Fruit fly (Drosophila melanogaster) whole organism, pupa: ENCODE measurements around the gene CG3213.

Experiments
- CG12605 ChIP-seq: fragments of 200-800 bp; sonication (Bioruptor generic); IDR thresholded peaks from 2 replicates; pipeline ENCODE4 v1.3.6; 2022; ENCODE audit warnings: missing biosample characterization, missing genetic modification characterization
- CG15710 ChIP-seq: fragments of 200-800 bp; sonication (Bioruptor generic); optimal IDR thresholded peaks from 2 replicates; lab custom pipeline; 2018; ENCODE audit warnings: missing biosample characterization, mild to moderate bottlenecking, missing genetic modification characterization, moderate library complexity
- CG17806 ChIP-seq: fragments of 200-800 bp; sonication (Bioruptor generic); optimal IDR thresholded peaks from 2 replicates; lab custom pipeline; 2018; ENCODE audit warnings: missing biosample characterization, mild to moderate bottlenecking, missing genetic modification characterization, moderate library complexity
- CG32121 ChIP-seq: fragments of 200-800 bp; sonication (Bioruptor generic); IDR thresholded peaks from 2 replicates; pipeline ENCODE4 v1.3.6; 2022; ENCODE audit warnings: missing biosample characterization, missing genetic modification characterization
- CG4496 ChIP-seq: fragments of 200-800 bp; sonication (Bioruptor generic); IDR thresholded peaks from 3 replicates; pipeline ENCODE4 v1.3.6; 2022; ENCODE audit warnings: missing biosample characterization, missing genetic modification characterization
- CG8159 ChIP-seq: fragments of 200-800 bp; sonication (Bioruptor generic); optimal IDR thresholded peaks from 3 replicates; lab custom pipeline; 2018; ENCODE audit warnings: missing biosample characterization, mild to moderate bottlenecking, missing genetic modification characterization, moderate library complexity
- CG8301 ChIP-seq: fragments of 200-800 bp; sonication (Bioruptor generic); optimal IDR thresholded peaks from 2 replicates; lab custom pipeline; 2018; ENCODE audit warnings: missing biosample characterization, mild to moderate bottlenecking, missing genetic modification characterization
- D1 ChIP-seq: fragments of 200-800 bp; sonication (Bioruptor generic); optimal IDR thresholded peaks from 2 replicates; lab custom pipeline; 2018; ENCODE audit warnings: missing biosample characterization, mild to moderate bottlenecking, missing genetic modification characterization, moderate library complexity
- EcR ChIP-seq: fragments of 200-800 bp; sonication (Bioruptor generic); optimal IDR thresholded peaks from 3 replicates; lab custom pipeline; 2019; ENCODE audit warnings: missing biosample characterization, missing genetic modification characterization, mild to moderate bottlenecking, moderate library complexity, missing genetic modification reagents
- Pif1A ChIP-seq: fragments of 200-800 bp; sonication (Bioruptor generic); optimal IDR thresholded peaks from 3 replicates; lab custom pipeline; 2016; ENCODE audit warnings: missing biosample characterization, missing genetic modification characterization
- Snoo ChIP-seq: fragments of 200-800 bp; sonication (Bioruptor generic); optimal IDR thresholded peaks from 3 replicates; lab custom pipeline; 2017; ENCODE audit warnings: missing biosample characterization, mild to moderate bottlenecking, missing genetic modification characterization, inconsistent platforms
- rn ChIP-seq: fragments of 200-800 bp; sonication (Bioruptor generic); IDR thresholded peaks from 2 replicates; pipeline ENCODE4 v1.3.6; 2022; ENCODE audit warnings: missing biosample characterization, missing genetic modification characterization

- TF ChIP-seq EcR: no peak
- TF ChIP-seq D1 (tag; lab: Kevin White, UChicago): no peak
- TF ChIP-seq CG15710 (tag; lab: Kevin White, UChicago): no peak
- no peak for TF ChIP-seq CG12605 (GFP tag; lab: Robert Waterston, UW)
- TF ChIP-seq CG8301 (tag; lab: Kevin White, UChicago): no peak
- TF ChIP-seq Pif1A: no peak
- no peak for TF ChIP-seq CG8159
- TF ChIP-seq rn (GFP tag; lab: Robert Waterston, UW): no peak
- TF ChIP-seq CG4496 (GFP tag; lab: Robert Waterston, UW): peak; percentile 46; the same call in 2 of the 3 replicates
- TF ChIP-seq CG17806: no peak
- TF ChIP-seq Snoo (tag; lab: Kevin White, UChicago): no peak
- no peak for TF ChIP-seq CG32121 (GFP tag; lab: Robert Waterston, UW)
These were observed 12.0 kb downstream of the CG3213 start, which contains the start of gene tim for dm6 chr2L:3507209-3508164.
